Fruit fly (Drosophila melanogaster): ENCODE data around the gene CG32152.

The CG32152 gene

DNA sequence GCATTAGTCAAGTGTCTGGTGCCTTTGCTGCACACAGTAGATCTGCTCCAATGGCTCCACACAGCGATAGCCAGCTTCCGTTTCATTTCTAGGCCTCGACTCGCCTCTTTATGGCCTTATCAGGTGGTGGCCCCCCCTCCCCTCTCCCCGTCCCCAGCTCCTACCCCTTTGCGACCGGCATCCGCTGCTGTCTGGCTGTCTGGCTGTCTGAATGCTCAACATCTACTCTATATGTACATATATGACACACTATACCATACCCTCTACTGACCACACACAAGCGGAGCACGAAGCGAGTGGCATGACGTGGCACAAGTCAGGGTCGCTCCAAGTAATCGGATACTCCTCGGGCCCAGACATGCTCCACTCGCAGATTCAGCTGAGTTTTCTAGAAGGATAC lies 14.5 kb upstream of the CG32152 start (continued):
- TF ChIP-seq chinmo (GFP tag; IDR thresholded peaks at IDR 0.05; ENCODE audit: partially characterized antibody) = 0 out of 4 replicates have a peak, but pooled peaks have one; percentile 44
- no peak for TF ChIP-seq chn (GFP tag; optimal IDR thresholded peaks at IDR 0.05)
- no peak for TF ChIP-seq CG15514 (GFP tag; optimal IDR thresholded peaks at IDR 0.05)
- no peak for TF ChIP-seq Blimp-1 (GFP tag; optimal IDR thresholded peaks at IDR 0.05)
- TF ChIP-seq NC2β (GFP tag; optimal IDR thresholded peaks at IDR 0.05) = no peak
- no peak for TF ChIP-seq cad (GFP tag; optimal IDR thresholded peaks at IDR 0.05)
- no peak for TF ChIP-seq CG10274 (GFP tag; optimal IDR thresholded peaks at IDR 0.05)
- no peak for TF ChIP-seq CG30431 (GFP tag; optimal IDR thresholded peaks at IDR 0.05)
- no peak for TF ChIP-seq CG3726 (GFP tag; IDR thresholded peaks at IDR 0.05)
- TF ChIP-seq HmgD (GFP tag; optimal IDR thresholded peaks at IDR 0.05) = no peak
- TF ChIP-seq odd (GFP tag; optimal IDR thresholded peaks at IDR 0.05) = no peak
- peak; percentile 44; the same call in 1 of the 2 replicates for TF ChIP-seq ato (GFP tag; IDR thresholded peaks at IDR 0.05; ENCODE audit: partially characterized antibody)
- TF ChIP-seq Dref (GFP tag; IDR thresholded peaks at IDR 0.05) = no peak
- TF ChIP-seq Elba2 (GFP tag; optimal IDR thresholded peaks at IDR 0.05) = no peak
- no peak for TF ChIP-seq CG31365 (tag; optimal IDR thresholded peaks at IDR 0.05)
- TF ChIP-seq CG14860 (GFP tag; IDR thresholded peaks at IDR 0.05; ENCODE audit: partially characterized antibody) = peak; percentile 56; the same call in 2 of the 3 replicates
- TF ChIP-seq slou (GFP tag; optimal IDR thresholded peaks at IDR 0.05) = no peak
- TF ChIP-seq CG3838 (GFP tag; optimal IDR thresholded peaks at IDR 0.05) = no peak
- no peak for TF ChIP-seq Med (GFP tag)
- TF ChIP-seq CG11504 (tag; optimal IDR thresholded peaks at IDR 0.05) = no peak
- TF ChIP-seq CG6813 (GFP tag; optimal IDR thresholded peaks at IDR 0.05) = no peak
- TF ChIP-seq CG7963 (GFP tag; IDR thresholded peaks at IDR 0.05; ENCODE audit: partially characterized antibody) = peak; percentile 52; the same call in 1 of the 3 replicates
- TF ChIP-seq Mrtf (GFP tag; IDR thresholded peaks at IDR 0.05) = no peak
- TF ChIP-seq gce (GFP tag; IDR thresholded peaks at IDR 0.05) = no peak
- TF ChIP-seq CG10209 (GFP tag; optimal IDR thresholded peaks at IDR 0.05) = no peak
- no peak for TF ChIP-seq cg (GFP tag; optimal IDR thresholded peaks at IDR 0.05)
- TF ChIP-seq CG30020 (tag; optimal IDR thresholded peaks at IDR 0.05) = no peak
- no peak for TF ChIP-seq Lim3 (GFP tag; IDR thresholded peaks at IDR 0.05)
- no peak for TF ChIP-seq tll (GFP tag; optimal IDR thresholded peaks at IDR 0.05)
- TF ChIP-seq Camta (GFP tag; optimal IDR thresholded peaks at IDR 0.05) = no peak
- TF ChIP-seq slbo (GFP tag; IDR thresholded peaks at IDR 0.05) = no peak
- no peak for TF ChIP-seq Pdp1 (GFP tag; optimal IDR thresholded peaks at IDR 0.05)
- TF ChIP-seq crp (GFP tag; optimal IDR thresholded peaks at IDR 0.05) = no peak
- TF ChIP-seq p53 (GFP tag; optimal IDR thresholded peaks at IDR 0.05) = no peak
- no peak for TF ChIP-seq cas (GFP tag; IDR thresholded peaks at IDR 0.05)
- no peak for TF ChIP-seq CG12236 (GFP tag; optimal IDR thresholded peaks at IDR 0.05)
- no peak for TF ChIP-seq Hr51 (GFP tag; optimal IDR thresholded peaks at IDR 0.05)
- peak; percentile 29 for TF ChIP-seq CG13894 (tag; optimal IDR thresholded peaks at IDR 0.05)
- TF ChIP-seq Ets65A (GFP tag) = no peak
- TF ChIP-seq Sin3A (optimal IDR thresholded peaks at IDR 0.05) = no peak
- 0 out of 2 replicates have a peak, but pooled peaks have one; percentile 11 for TF ChIP-seq Ada2b (GFP tag; IDR thresholded peaks at IDR 0.05)
- no peak for TF ChIP-seq Atf-2 (GFP tag; optimal IDR thresholded peaks at IDR 0.05)
- TF ChIP-seq Scr (GFP tag; IDR thresholded peaks at IDR 0.05; ENCODE audit: partially characterized antibody) = 0 out of 2 replicates have a peak, but pooled peaks have one; percentile 23
- TF ChIP-seq cwo (GFP tag; optimal IDR thresholded peaks at IDR 0.05) = peak; percentile 28
- 0 out of 2 replicates have a peak, but pooled peaks have one; percentile 24 for TF ChIP-seq rib (GFP tag; IDR thresholded peaks at IDR 0.05)
- TF ChIP-seq pb (GFP tag; optimal IDR thresholded peaks at IDR 0.05) = no peak
- TF ChIP-seq Max (GFP tag; optimal IDR thresholded peaks at IDR 0.05) = no peak
- TF ChIP-seq CG4424 (GFP tag; optimal IDR thresholded peaks at IDR 0.05) = no peak
- TF ChIP-seq CG34376 (GFP tag; optimal IDR thresholded peaks at IDR 0.05) = no peak
- no peak for TF ChIP-seq Dbx (GFP tag; IDR thresholded peaks at IDR 0.05)
